Worm (Caenorhabditis elegans) whole organism, young adult: ENCODE results near the gene clr-1.

ENCODE experiments used
- B0336.3 ChIP-seq: fragments of 200-800 bp; sonication (Bioruptor generic); IDR thresholded peaks from 2 replicates; pipeline ENCODE4 v1.3.6; 2022; ENCODE audit warnings: missing genetic modification characterization, missing compliant biosample characterization
- C06A6.2 ChIP-seq: fragments of 200-800 bp; sonication (Bioruptor generic); conservative IDR thresholded peaks from 2 replicates; pipeline ENCODE4 v1.3.6; 2022; ENCODE audit warnings: missing genetic modification characterization, missing compliant biosample characterization
- F57C9.4 ChIP-seq: sonication (generic microtip); optimal IDR thresholded peaks from 2 replicates; lab custom pipeline; 2017; ENCODE audit warnings: mild to moderate bottlenecking, missing genetic modification characterization, missing compliant biosample characterization
- Y79H2A.3 ChIP-seq: fragments of 200-800 bp; sonication (Bioruptor generic); conservative IDR thresholded peaks from 2 replicates; pipeline ENCODE4 v1.3.6; 2022; ENCODE audit warnings: missing genetic modification reagents, missing genetic modification characterization, missing compliant biosample characterization
- atf-7 ChIP-seq: sonication (generic microtip); optimal IDR thresholded peaks from 2 replicates; lab custom pipeline; 2017; ENCODE audit warnings: mild to moderate bottlenecking, missing genetic modification characterization, missing compliant biosample characterization
- attf-5 ChIP-seq: fragments of 200-800 bp; sonication (Bioruptor generic); optimal IDR thresholded peaks from 2 replicates; lab custom pipeline; 2018; ENCODE audit warnings: mild to moderate bottlenecking, missing genetic modification characterization, missing compliant biosample characterization
- cebp-1 ChIP-seq, 2 experiments: fragments of 200-800 bp in 1 of 2; sonication (Bioruptor generic) in 1 of 2; sonication (generic microtip) in 1 of 2; IDR thresholded peaks in 1 of 2; optimal IDR thresholded peaks in 1 of 2; 2 replicates each; pipeline versions ENCODE4 v1.3.6 to Lab custom; 2017 to 2022; ENCODE audit warnings: missing compliant biosample characterization in 2 of 2, missing genetic modification characterization in 2 of 2, mild to moderate bottlenecking in 1 of 2, missing genetic modification reagents in 1 of 2, moderate library complexity in 1 of 2
- ceh-100 ChIP-seq: fragments of 200-800 bp; sonication (Bioruptor generic); IDR thresholded peaks from 2 replicates; pipeline ENCODE4 v1.3.6; 2022; ENCODE audit warnings: missing genetic modification reagents, missing genetic modification characterization, missing compliant biosample characterization
- ceh-27 ChIP-seq: fragments of 200-800 bp; sonication (Bioruptor generic); optimal IDR thresholded peaks from 2 replicates; lab custom pipeline; 2018; ENCODE audit warnings: mild to moderate bottlenecking, missing genetic modification characterization, moderate library complexity, missing compliant biosample characterization
- ceh-40 ChIP-seq: fragments of 200-800 bp; sonication (Bioruptor generic); IDR thresholded peaks from 2 replicates; pipeline ENCODE4 v1.3.6; 2022; ENCODE audit warnings: missing genetic modification characterization, missing compliant biosample characterization
- chd-7 ChIP-seq: sonication (generic microtip); optimal IDR thresholded peaks from 2 replicates; lab custom pipeline; 2016; ENCODE audit warnings: mild to moderate bottlenecking, missing genetic modification characterization, moderate library complexity, missing compliant biosample characterization
- die-1 ChIP-seq: sonication (generic microtip); optimal IDR thresholded peaks from 2 replicates; lab custom pipeline; 2016; ENCODE audit warnings: missing genotype, mild to moderate bottlenecking, missing genetic modification characterization, missing compliant biosample characterization
- egrh-3 ChIP-seq: fragments of 200-800 bp; sonication (Bioruptor generic); IDR thresholded peaks from 2 replicates; pipeline ENCODE4 v1.3.6; 2022; ENCODE audit warnings: missing genetic modification reagents, missing genetic modification characterization, missing compliant biosample characterization
- ekl-4 ChIP-seq: fragments of 200-800 bp; sonication (Bioruptor generic); IDR thresholded peaks from 2 replicates; pipeline ENCODE4 v1.3.6; 2022; ENCODE audit warnings: missing genetic modification reagents, missing genetic modification characterization, missing compliant biosample characterization
- lin-26 ChIP-seq: fragments of 200-800 bp; sonication (Bioruptor generic); IDR thresholded peaks from 2 replicates; pipeline ENCODE4 v1.3.6; 2022; ENCODE audit warnings: missing genetic modification reagents, missing genetic modification characterization, missing compliant biosample characterization
- lin-35 ChIP-seq, 3 experiments: fragments of 150-350 bp in 2 of 3; sonication (generic microtip) in 1 of 3; optimal IDR thresholded peaks; 2 replicates each; lab custom pipeline; 2014 to 2018; ENCODE audit warnings: missing biosample characterization in 3 of 3, missing genetic modification characterization in 3 of 3, missing genetic modification reagents in 3 of 3
- lsy-27 ChIP-seq: sonication (generic microtip); optimal IDR thresholded peaks from 2 replicates; lab custom pipeline; 2017; ENCODE audit warnings: missing genetic modification characterization, mild to moderate bottlenecking, missing compliant biosample characterization, antibody characterized with exemption, missing genotype, borderline replicate concordance; ENCODE audit not compliant: insufficient read depth
- madf-10 ChIP-seq: sonication (generic microtip); optimal IDR thresholded peaks from 2 replicates; lab custom pipeline; 2016; ENCODE audit warnings: mild to moderate bottlenecking, missing genetic modification characterization, missing compliant biosample characterization
- madf-6 ChIP-seq: fragments of 200-800 bp; sonication (Bioruptor generic); IDR thresholded peaks from 2 replicates; pipeline ENCODE4 v1.3.6; 2022; ENCODE audit warnings: missing genetic modification reagents, missing genetic modification characterization, missing compliant biosample characterization
- mcd-1 ChIP-seq: fragments of 200-800 bp; sonication (Bioruptor generic); IDR thresholded peaks from 2 replicates; pipeline ENCODE4 v1.3.6; 2022; ENCODE audit warnings: missing genetic modification reagents, missing genetic modification characterization, missing compliant biosample characterization
- nhr-80 ChIP-seq: sonication (generic microtip); optimal IDR thresholded peaks from 2 replicates; lab custom pipeline; 2016; ENCODE audit warnings: missing genetic modification characterization, missing compliant biosample characterization
- nhr-90 ChIP-seq: sonication (generic microtip); optimal IDR thresholded peaks from 2 replicates; lab custom pipeline; 2016; ENCODE audit warnings: missing genotype, mild to moderate bottlenecking, missing genetic modification characterization, missing compliant biosample characterization
- pbrm-1 ChIP-seq: fragments of 200-800 bp; sonication (Bioruptor generic); IDR thresholded peaks from 2 replicates; pipeline ENCODE4 v1.3.6; 2022; ENCODE audit warnings: missing genetic modification reagents, missing genetic modification characterization, missing compliant biosample characterization
- pha-4 ChIP-seq: fragments of 150-350 bp; sonication (generic microtip); optimal IDR thresholded peaks from 2 replicates; lab custom pipeline; 2014; ENCODE audit warnings: missing biosample characterization, missing genetic modification reagents, missing genetic modification characterization
- rcor-1 ChIP-seq: fragments of 200-800 bp; sonication (Bioruptor generic); IDR thresholded peaks from 2 replicates; pipeline ENCODE4 v1.3.6; 2022; ENCODE audit warnings: missing genetic modification reagents, missing genetic modification characterization, missing compliant biosample characterization
- sdz-38 ChIP-seq: sonication (generic microtip); optimal IDR thresholded peaks from 2 replicates; lab custom pipeline; 2016; ENCODE audit warnings: missing genotype, missing genetic modification characterization, missing compliant biosample characterization
- snpc-1.1 ChIP-seq: sonication (generic microtip); optimal IDR thresholded peaks from 2 replicates; lab custom pipeline; 2017; ENCODE audit warnings: missing genetic modification characterization, mild to moderate bottlenecking, missing compliant biosample characterization, antibody characterized with exemption, moderate library complexity, missing genotype, missing genetic modification reagents; ENCODE audit not compliant: insufficient read depth
- snpc-3.4 ChIP-seq: sonication (generic microtip); optimal IDR thresholded peaks from 2 replicates; lab custom pipeline; 2017; ENCODE audit warnings: missing genetic modification characterization, mild to moderate bottlenecking, missing compliant biosample characterization, antibody characterized with exemption, moderate library complexity, missing genotype, missing genetic modification reagents
- snpc-4 ChIP-seq, 5 experiments: fragments of 150-350 bp in 1 of 5; sonication (generic microtip) in 4 of 5; optimal IDR thresholded peaks; 2 replicates each; lab custom pipeline; 2014 to 2018; ENCODE audit warnings: missing genetic modification characterization in 5 of 5, missing biosample characterization in 3 of 5, antibody characterized with exemption in 2 of 5, mild to moderate bottlenecking in 2 of 5, missing compliant biosample characterization in 2 of 5, missing genotype in 2 of 5, moderate library complexity in 2 of 5, missing genetic modification reagents in 1 of 5
- tbp1 ChIP-seq: fragments of 200-800 bp; sonication (Bioruptor generic); optimal IDR thresholded peaks from 2 replicates; lab custom pipeline; 2018; ENCODE audit warnings: mild to moderate bottlenecking, missing genetic modification characterization, missing compliant biosample characterization
- unc-62 ChIP-seq: fragments of 150-350 bp; optimal IDR thresholded peaks from 2 replicates; lab custom pipeline; 2014; ENCODE audit warnings: missing biosample characterization, missing genetic modification reagents, missing genetic modification characterization
- xnd-1 ChIP-seq: sonication (generic microtip); optimal IDR thresholded peaks from 2 replicates; lab custom pipeline; 2016; ENCODE audit warnings: missing genotype, missing genetic modification reagents, missing genetic modification characterization, missing compliant biosample characterization
- zfh-2 ChIP-seq: fragments of 200-800 bp; sonication (Bioruptor generic); conservative IDR thresholded peaks from 2 replicates; pipeline ENCODE4 v1.3.6; 2022; ENCODE audit warnings: missing genetic modification reagents, missing genetic modification characterization, missing compliant biosample characterization
- ztf-6 ChIP-seq: fragments of 200-800 bp; sonication (Bioruptor generic); IDR thresholded peaks from 2 replicates; pipeline ENCODE4 v1.3.6; 2022; ENCODE audit warnings: missing genetic modification reagents, missing genetic modification characterization, missing compliant biosample characterization

Gene clr-1

ce11 chrII:5426054-5426453 lies 40.1 kb upstream of the clr-1 start (continued):
- no peak for TF ChIP-seq pbrm-1 (GFP tag; lab: Robert Waterston, UW)
- peak; percentile 43 for TF ChIP-seq unc-62 (GFP tag; lab: Kevin White, UChicago)
- peak; percentile 29 for TF ChIP-seq tbp1
- TF ChIP-seq attf-5 (GFP tag; lab: Kevin White, UChicago): peak; percentile 74
- no peak for TF ChIP-seq lsy-27 (tag; lab: Kevin White, UChicago)
- TF ChIP-seq atf-7 (tag; lab: Kevin White, UChicago): peak; percentile 47
- peak; percentile 23 for TF ChIP-seq die-1 (tag; lab: Kevin White, UChicago)
- 0 out of 2 replicates have a peak, but pooled peaks have one; percentile 16 for TF ChIP-seq egrh-3 (GFP tag; lab: Robert Waterston, UW)
- no peak for TF ChIP-seq zfh-2 (GFP tag; lab: Robert Waterston, UW)
- TF ChIP-seq ceh-100 (GFP tag; lab: Robert Waterston, UW): no peak; the same call in 1 of the 2 replicates
- no peak for TF ChIP-seq Y79H2A.3 (GFP tag; lab: Robert Waterston, UW)
- TF ChIP-seq nhr-80 (tag; lab: Kevin White, UChicago): peak; percentile 57
- TF ChIP-seq pha-4 (tag; lab: Kevin White, UChicago): peak; percentile 45
- TF ChIP-seq madf-10: peak; percentile 32
- TF ChIP-seq C06A6.2 (GFP tag; lab: Robert Waterston, UW): peak; percentile 26; the same call in 1 of the 2 replicates
- no peak for TF ChIP-seq madf-6 (GFP tag; lab: Robert Waterston, UW)
- TF ChIP-seq mcd-1 (GFP tag; lab: Robert Waterston, UW): peak; percentile 51
- no peak for TF ChIP-seq sdz-38 (tag; lab: Kevin White, UChicago)
- peak; percentile 62; the same call in 1 of the 2 replicates for TF ChIP-seq lin-26 (GFP tag; lab: Robert Waterston, UW)
- no peak for TF ChIP-seq snpc-3.4 (tag; lab: Kevin White, UChicago)
- no peak for TF ChIP-seq F57C9.4 (tag; lab: Kevin White, UChicago)
- TF ChIP-seq chd-7 (tag; lab: Kevin White, UChicago): no peak
- TF ChIP-seq ztf-6: no peak
- TF ChIP-seq xnd-1 (tag; lab: Kevin White, UChicago): no peak
- peak; percentile 57 for TF ChIP-seq ceh-27 (GFP tag; lab: Kevin White, UChicago)
- TF ChIP-seq snpc-1.1 (tag; lab: Kevin White, UChicago): no peak
- 0 out of 2 replicates have a peak, but pooled peaks have one; percentile 47 for TF ChIP-seq rcor-1
- no peak for TF ChIP-seq lin-35 (GFP tag; optimal IDR thresholded peaks at IDR 0.05; lab: Kevin White, UChicago)
- TF ChIP-seq ceh-40 (GFP tag; lab: Robert Waterston, UW): no peak
- no peak for TF ChIP-seq snpc-4 (GFP tag; optimal IDR thresholded peaks at IDR 0.05; lab: Kevin White, UChicago)
- peak in 3 of 4 experiments; percentile 8 to 18 (median 9) for TF ChIP-seq snpc-4 (tag; optimal IDR thresholded peaks at IDR 0.05; lab: Kevin White, UChicago)
- no peak for TF ChIP-seq nhr-90 (tag; lab: Kevin White, UChicago)
- TF ChIP-seq B0336.3 (GFP tag; lab: Robert Waterston, UW): peak; percentile 65; the same call in 1 of the 2 replicates

ce11 chrII:5426470-5426869 lies 39.7 kb upstream of the clr-1 start:
- TF ChIP-seq cebp-1 (GFP tag; IDR thresholded peaks at IDR 0.05; lab: Robert Waterston, UW): peak; percentile 58
- peak; percentile 68 for TF ChIP-seq cebp-1 (tag; optimal IDR thresholded peaks at IDR 0.05; lab: Kevin White, UChicago)
- TF ChIP-seq ekl-4 (GFP tag; lab: Robert Waterston, UW): no peak
- no peak for TF ChIP-seq xnd-1 (tag; lab: Kevin White, UChicago)
